Fruit fly (Drosophila melanogaster): Measurements from ENCODE around the gene mRpL21.

mRpL21 gene

DNA sequence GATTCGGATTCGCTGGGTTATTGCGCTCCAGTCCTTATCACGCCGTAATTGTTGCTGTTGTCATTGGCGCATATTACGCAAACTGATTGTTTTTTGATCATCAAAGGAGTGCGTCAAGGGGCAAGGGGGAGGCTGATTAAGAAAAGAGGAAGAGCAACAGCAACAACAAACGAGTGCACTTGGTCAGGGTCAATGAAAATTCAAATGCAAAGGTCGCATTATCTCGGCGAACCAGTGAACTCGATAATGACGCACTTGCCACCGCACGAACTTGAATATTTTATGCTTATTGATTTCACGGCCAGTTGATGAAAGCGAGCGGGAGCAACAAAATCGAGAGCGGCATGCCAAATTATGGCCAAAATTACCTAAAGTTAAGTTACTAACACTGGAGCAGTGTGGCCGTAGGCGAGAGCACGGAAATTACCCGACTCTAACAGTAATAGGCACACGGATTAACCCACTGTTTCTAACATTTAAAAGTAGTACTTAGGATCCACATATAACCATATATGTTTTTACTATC is 5.5 kb upstream of the mRpL21 start, which contains the start of gene nes:
nes (minus strand) TSS at position 402 of the 526 bp plus-strand sequence.
- no peak for TF ChIP-seq brk (GFP tag; optimal IDR thresholded peaks at IDR 0.05)
- no peak for TF ChIP-seq usp (GFP tag; optimal IDR thresholded peaks at IDR 0.05)
- TF ChIP-seq N (GFP tag; optimal IDR thresholded peaks at IDR 0.05): no peak
- no peak for TF ChIP-seq GATAd (GFP tag; optimal IDR thresholded peaks at IDR 0.05)
- TF ChIP-seq Vsx2 (GFP tag; optimal IDR thresholded peaks at IDR 0.05; ENCODE audit: partially characterized antibody): no peak
- peak; percentile 18 for TF ChIP-seq HLH106 (tag; optimal IDR thresholded peaks at IDR 0.05)
- no peak for TF ChIP-seq Mio (GFP tag; optimal IDR thresholded peaks at IDR 0.05)
- no peak for TF ChIP-seq tai (GFP tag; optimal IDR thresholded peaks at IDR 0.05)
- no peak for TF ChIP-seq ey (GFP tag; optimal IDR thresholded peaks at IDR 0.05)
- TF ChIP-seq psq (GFP tag; optimal IDR thresholded peaks at IDR 0.05): no peak
- no peak for TF ChIP-seq Hr83 (GFP tag; optimal IDR thresholded peaks at IDR 0.05; ENCODE audit: poor library complexity, severe bottlenecking)
- no peak for TF ChIP-seq br (GFP tag; optimal IDR thresholded peaks at IDR 0.05)
- TF ChIP-seq Dfd (GFP tag; optimal IDR thresholded peaks at IDR 0.05): no peak
- no peak for TF ChIP-seq dl (GFP tag; optimal IDR thresholded peaks at IDR 0.05; ENCODE audit: insufficient read depth in 1 of 2, partially characterized antibody in 2 of 2)
- TF ChIP-seq Hnf4 (GFP tag; optimal IDR thresholded peaks at IDR 0.05): peak; percentile 35
- TF ChIP-seq CrebA (GFP tag; optimal IDR thresholded peaks at IDR 0.05; ENCODE audit: borderline replicate concordance): no peak
- no peak for TF ChIP-seq foxo (GFP tag; optimal IDR thresholded peaks at IDR 0.05)
- no peak for TF ChIP-seq Jra (GFP tag; optimal IDR thresholded peaks at IDR 0.05)
- TF ChIP-seq woc (GFP tag; optimal IDR thresholded peaks at IDR 0.05): peak; percentile 61
- TF ChIP-seq sv (GFP tag; optimal IDR thresholded peaks at IDR 0.05): no peak
- no peak for TF ChIP-seq pan (optimal IDR thresholded peaks at IDR 0.05)
- peak; percentile 68 for TF ChIP-seq fru (GFP tag; optimal IDR thresholded peaks at IDR 0.05)
- TF ChIP-seq OdsH (GFP tag; optimal IDR thresholded peaks at IDR 0.05): no peak
- TF ChIP-seq dmrt93B (GFP tag; optimal IDR thresholded peaks at IDR 0.05): no peak
- peak; percentile 11 for TF ChIP-seq h (GFP tag; optimal IDR thresholded peaks at IDR 0.05)
- no peak for TF ChIP-seq CG9705 (GFP tag; optimal IDR thresholded peaks at IDR 0.05)
- TF ChIP-seq sage (GFP tag; optimal IDR thresholded peaks at IDR 0.05): no peak
- no peak for TF ChIP-seq Hr78 (GFP tag; optimal IDR thresholded peaks at IDR 0.05)
- TF ChIP-seq Myc (optimal IDR thresholded peaks at IDR 0.05): no peak
- TF ChIP-seq Dif (GFP tag; optimal IDR thresholded peaks at IDR 0.05; ENCODE audit: partially characterized antibody): no peak
- TF ChIP-seq CG32264 (GFP tag; optimal IDR thresholded peaks at IDR 0.05): no peak
- TF ChIP-seq Abd-B (GFP tag; optimal IDR thresholded peaks at IDR 0.05): no peak
- TF ChIP-seq Sp1 (GFP tag; optimal IDR thresholded peaks at IDR 0.05): no peak
- TF ChIP-seq dsf (GFP tag; optimal IDR thresholded peaks at IDR 0.05; ENCODE audit: borderline replicate concordance): no peak
- TF ChIP-seq rgr (GFP tag; optimal IDR thresholded peaks at IDR 0.05): peak; percentile 29
- no peak for TF ChIP-seq Rel (GFP tag; optimal IDR thresholded peaks at IDR 0.05)
- peak; percentile 19 for TF ChIP-seq Rel (tag; optimal IDR thresholded peaks at IDR 0.05)
- no peak for TF ChIP-seq lola (GFP tag; optimal IDR thresholded peaks at IDR 0.05)
- TF ChIP-seq jim (GFP tag; optimal IDR thresholded peaks at IDR 0.05): no peak

DNA sequence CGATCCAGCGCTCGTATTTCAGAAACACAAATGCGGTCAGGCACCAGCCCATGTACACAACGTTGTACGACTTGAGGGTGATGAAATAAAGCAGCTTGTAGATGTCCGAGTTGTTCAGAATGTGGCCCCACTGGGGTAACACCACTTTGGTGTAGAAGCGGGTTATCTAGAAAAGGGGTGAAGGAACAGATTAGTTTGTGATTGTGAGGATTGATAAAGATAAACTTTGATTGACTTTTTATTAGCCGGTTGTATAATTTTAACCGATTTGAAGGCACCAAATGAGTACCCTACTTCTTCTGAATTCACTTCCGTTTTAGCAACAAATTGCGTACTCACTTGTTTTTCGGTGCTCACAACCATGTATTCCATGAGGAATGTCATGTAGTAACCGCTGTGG is 3.3 kb upstream of the mRpL21 start:
- TF ChIP-seq jim (GFP tag; optimal IDR thresholded peaks at IDR 0.05): no peak
- no peak for TF ChIP-seq Hr78 (GFP tag; optimal IDR thresholded peaks at IDR 0.05)
- TF ChIP-seq Dif (GFP tag; optimal IDR thresholded peaks at IDR 0.05; ENCODE audit: partially characterized antibody): no peak
- no peak for TF ChIP-seq woc (GFP tag; optimal IDR thresholded peaks at IDR 0.05)
- no peak for TF ChIP-seq Jra (GFP tag; optimal IDR thresholded peaks at IDR 0.05)
- TF ChIP-seq br (GFP tag; optimal IDR thresholded peaks at IDR 0.05): no peak
- TF ChIP-seq pan (optimal IDR thresholded peaks at IDR 0.05): no peak
- no peak for TF ChIP-seq h (GFP tag; optimal IDR thresholded peaks at IDR 0.05)
- no peak for TF ChIP-seq Dfd (GFP tag; optimal IDR thresholded peaks at IDR 0.05)
- no peak for TF ChIP-seq dmrt93B (GFP tag; optimal IDR thresholded peaks at IDR 0.05)
- no peak for TF ChIP-seq HLH106 (tag; optimal IDR thresholded peaks at IDR 0.05)
- TF ChIP-seq CG32264 (GFP tag; optimal IDR thresholded peaks at IDR 0.05): no peak
- TF ChIP-seq CrebA (GFP tag; optimal IDR thresholded peaks at IDR 0.05; ENCODE audit: borderline replicate concordance): no peak
